Fruit fly (Drosophila melanogaster): Measurements from ENCODE around the gene RpL24.

RpL24 gene

DNA sequence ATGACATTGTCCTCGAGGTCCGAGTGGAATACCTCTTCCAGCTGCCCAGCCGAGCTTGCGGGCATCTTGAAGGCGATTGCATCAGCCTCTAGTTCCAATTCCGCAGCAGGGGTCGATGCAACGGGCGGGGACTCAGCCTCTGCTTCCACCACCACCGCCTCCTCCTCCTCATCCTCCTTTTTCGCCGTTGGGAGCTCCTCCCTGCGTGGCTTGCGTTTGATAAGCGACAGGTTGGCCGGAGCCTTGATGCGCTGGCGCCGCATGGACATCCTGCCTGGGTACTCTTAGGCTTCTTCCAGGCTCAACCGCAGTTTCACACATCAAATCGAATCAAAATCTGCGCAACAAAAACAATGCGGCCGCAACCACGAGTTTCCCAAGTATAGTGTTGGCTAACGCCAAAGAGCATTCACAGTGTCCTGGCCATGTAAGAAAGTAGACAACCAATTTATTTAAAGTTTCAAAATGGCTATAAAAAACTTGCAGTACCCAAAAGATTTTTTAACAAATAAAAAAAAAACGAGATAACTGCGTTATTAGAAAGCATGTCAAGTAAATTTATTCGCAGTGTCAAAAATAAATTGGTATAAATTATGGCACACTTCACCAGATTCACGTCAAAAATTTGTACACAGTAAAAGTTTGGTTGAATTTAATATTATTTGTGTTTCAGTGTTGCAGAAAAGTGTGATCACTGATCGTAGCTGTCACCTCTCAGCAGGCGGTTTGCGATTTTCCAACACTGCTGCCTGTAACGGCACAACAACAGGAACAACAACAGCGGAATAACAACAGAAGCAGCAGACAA, 21.3 kb downstream of the RpL24 start, which contains the start of the genes Bdp1 and CG6565 (continued):
- TF ChIP-seq woc (GFP tag; optimal IDR thresholded peaks at IDR 0.05) (peak; percentile 99), Jra (GFP tag; optimal IDR thresholded peaks at IDR 0.05) (peak; percentile 98)

DNA sequence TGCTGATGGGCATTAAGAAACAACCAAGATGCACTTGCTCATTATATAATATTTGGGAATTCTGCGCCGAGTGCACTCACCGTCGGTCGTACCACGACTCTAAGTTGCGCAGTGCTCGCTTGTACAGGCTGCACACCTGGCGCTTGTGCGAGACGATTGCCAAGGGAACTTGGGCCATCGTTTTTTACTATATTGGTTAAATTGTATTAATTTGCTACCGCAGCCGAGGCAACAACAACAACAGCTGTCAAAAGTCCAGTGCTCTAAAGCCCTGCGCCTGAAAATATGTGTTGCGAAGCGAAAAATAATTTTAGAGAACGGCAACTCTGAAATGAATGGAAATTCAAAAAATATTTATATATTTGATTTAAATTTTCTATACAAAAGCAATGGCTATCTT, 24.2 kb downstream of the RpL24 start, which contains the start of gene ND-B22:
Gene ND-B22, minus strand, starts transcription at position 349 of the 400 bp plus-strand sequence.
- TF ChIP-seq pan (optimal IDR thresholded peaks at IDR 0.05) (no peak), foxo (GFP tag; optimal IDR thresholded peaks at IDR 0.05) (peak in 1 of 2 experiments; percentile 65), dsf (GFP tag; optimal IDR thresholded peaks at IDR 0.05; ENCODE audit: borderline replicate concordance) (peak; percentile 19), CG9705 (GFP tag; optimal IDR thresholded peaks at IDR 0.05) (peak; percentile 42), Dfd (GFP tag; optimal IDR thresholded peaks at IDR 0.05) (no peak), fru (GFP tag; optimal IDR thresholded peaks at IDR 0.05) (peak; percentile 30), OdsH (GFP tag; optimal IDR thresholded peaks at IDR 0.05) (peak; percentile 28), h (GFP tag; optimal IDR thresholded peaks at IDR 0.05) (peak; percentile 69), woc (GFP tag; optimal IDR thresholded peaks at IDR 0.05) (peak; percentile 19), psq (GFP tag; optimal IDR thresholded peaks at IDR 0.05) (peak; percentile 29), Hr83 (GFP tag; optimal IDR thresholded peaks at IDR 0.05; ENCODE audit: poor library complexity, severe bottlenecking) (peak; percentile 86), GATAd (GFP tag; optimal IDR thresholded peaks at IDR 0.05) (peak; percentile 16), sv (GFP tag; optimal IDR thresholded peaks at IDR 0.05) (peak; percentile 26), rgr (GFP tag; optimal IDR thresholded peaks at IDR 0.05) (peak; percentile 75), Hnf4 (GFP tag; optimal IDR thresholded peaks at IDR 0.05) (peak; percentile 80), sage (GFP tag; optimal IDR thresholded peaks at IDR 0.05) (peak; percentile 50), dl (GFP tag; optimal IDR thresholded peaks at IDR 0.05; ENCODE audit: insufficient read depth in 1 of 2, partially characterized antibody in 2 of 2) (no peak), ey (GFP tag; optimal IDR thresholded peaks at IDR 0.05) (peak; percentile 23), HLH106 (tag; optimal IDR thresholded peaks at IDR 0.05) (peak; percentile 46), Sp1 (GFP tag; optimal IDR thresholded peaks at IDR 0.05) (peak; percentile 28), CG32264 (GFP tag; optimal IDR thresholded peaks at IDR 0.05) (no peak), Rel (GFP tag; optimal IDR thresholded peaks at IDR 0.05) (no peak), Rel (tag; optimal IDR thresholded peaks at IDR 0.05) (no peak), br (GFP tag; optimal IDR thresholded peaks at IDR 0.05) (peak; percentile 40), jim (GFP tag; optimal IDR thresholded peaks at IDR 0.05) (no peak), lola (GFP tag; optimal IDR thresholded peaks at IDR 0.05) (no peak), CrebA (GFP tag; optimal IDR thresholded peaks at IDR 0.05; ENCODE audit: borderline replicate concordance) (no peak), Jra (GFP tag; optimal IDR thresholded peaks at IDR 0.05) (peak; percentile 47)

DNA sequence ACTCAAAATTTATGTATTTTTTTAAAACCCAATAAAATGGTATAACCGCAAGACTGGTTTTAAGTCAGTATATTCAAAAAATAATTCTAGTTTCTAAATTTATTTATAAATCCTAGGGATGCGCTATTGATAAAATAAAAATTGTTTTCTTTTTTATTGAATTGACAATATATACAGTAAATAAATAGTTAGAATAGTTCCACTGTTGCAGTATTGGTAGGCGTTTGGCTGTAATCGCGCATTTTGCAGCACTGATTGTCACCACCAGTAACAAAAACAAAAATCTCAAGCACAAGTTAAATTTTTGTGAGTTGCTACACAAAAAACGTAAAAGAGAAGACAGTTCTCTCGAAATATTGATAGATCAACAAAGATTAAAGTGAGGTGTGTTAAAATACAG, 26.0 kb downstream of the RpL24 start, which contains the start of gene CG31855:
Gene CG31855, plus strand, starts transcription at position 265 of the 400 bp plus-strand sequence.
- TF ChIP-seq Mio (GFP tag; optimal IDR thresholded peaks at IDR 0.05) (no peak), brk (GFP tag; optimal IDR thresholded peaks at IDR 0.05) (peak; percentile 88), CG9705 (GFP tag; optimal IDR thresholded peaks at IDR 0.05) (peak; percentile 68), fru (GFP tag; optimal IDR thresholded peaks at IDR 0.05) (peak; percentile 83), Abd-B (GFP tag; optimal IDR thresholded peaks at IDR 0.05) (no peak), rgr (GFP tag; optimal IDR thresholded peaks at IDR 0.05) (peak; percentile 90), br (GFP tag; optimal IDR thresholded peaks at IDR 0.05) (peak; percentile 83), woc (GFP tag; optimal IDR thresholded peaks at IDR 0.05) (peak; percentile 84), Jra (GFP tag; optimal IDR thresholded peaks at IDR 0.05) (peak; percentile 85), HLH106 (tag; optimal IDR thresholded peaks at IDR 0.05) (peak; percentile 78), dmrt93B (GFP tag; optimal IDR thresholded peaks at IDR 0.05) (peak; percentile 48), dl (GFP tag; optimal IDR thresholded peaks at IDR 0.05; ENCODE audit: insufficient read depth in 1 of 2, partially characterized antibody in 2 of 2) (no peak), Sp1 (GFP tag; optimal IDR thresholded peaks at IDR 0.05) (peak; percentile 80), Dif (GFP tag; optimal IDR thresholded peaks at IDR 0.05; ENCODE audit: partially characterized antibody) (no peak), dsf (GFP tag; optimal IDR thresholded peaks at IDR 0.05; ENCODE audit: borderline replicate concordance) (peak; percentile 85), N (GFP tag; optimal IDR thresholded peaks at IDR 0.05) (no peak), ey (GFP tag; optimal IDR thresholded peaks at IDR 0.05) (peak; percentile 71), Rel (GFP tag; optimal IDR thresholded peaks at IDR 0.05) (no peak), Rel (tag; optimal IDR thresholded peaks at IDR 0.05) (peak; percentile 61), pan (optimal IDR thresholded peaks at IDR 0.05) (no peak), Hr83 (GFP tag; optimal IDR thresholded peaks at IDR 0.05; ENCODE audit: poor library complexity, severe bottlenecking) (peak; percentile 96), h (GFP tag; optimal IDR thresholded peaks at IDR 0.05) (peak; percentile 89), tai (GFP tag; optimal IDR thresholded peaks at IDR 0.05) (no peak), OdsH (GFP tag; optimal IDR thresholded peaks at IDR 0.05) (peak; percentile 83), psq (GFP tag; optimal IDR thresholded peaks at IDR 0.05) (peak; percentile 75), Vsx2 (GFP tag; optimal IDR thresholded peaks at IDR 0.05; ENCODE audit: partially characterized antibody) (no peak), CrebA (GFP tag; optimal IDR thresholded peaks at IDR 0.05; ENCODE audit: borderline replicate concordance) (no peak), CG32264 (GFP tag; optimal IDR thresholded peaks at IDR 0.05) (peak; percentile 5), GATAd (GFP tag; optimal IDR thresholded peaks at IDR 0.05) (peak; percentile 67), jim (GFP tag; optimal IDR thresholded peaks at IDR 0.05) (peak; percentile 44), Myc (optimal IDR thresholded peaks at IDR 0.05) (no peak), foxo (GFP tag; optimal IDR thresholded peaks at IDR 0.05) (peak in 1 of 2 experiments; percentile 90), lola (GFP tag; optimal IDR thresholded peaks at IDR 0.05) (no peak), sage (GFP tag; optimal IDR thresholded peaks at IDR 0.05) (peak; percentile 83), Hr78 (GFP tag; optimal IDR thresholded peaks at IDR 0.05) (no peak), Dfd (GFP tag; optimal IDR thresholded peaks at IDR 0.05) (no peak), Hnf4 (GFP tag; optimal IDR thresholded peaks at IDR 0.05) (peak; percentile 95), sv (GFP tag; optimal IDR thresholded peaks at IDR 0.05) (peak; percentile 81), usp (GFP tag; optimal IDR thresholded peaks at IDR 0.05) (no peak)

Data from whole organism, wandering third instar larva.